Worm (Caenorhabditis elegans) whole organism, dauer: ENCODE results near the gene Y82E9BL.19.

Experiments used
- unc-62 ChIP-seq: sonication (generic microtip); optimal IDR thresholded peaks from 2 replicates; lab custom pipeline; 2017; ENCODE audit warnings: missing biosample characterization, missing genetic modification reagents, missing genetic modification characterization

Y82E9BL.19 gene

DNA sequence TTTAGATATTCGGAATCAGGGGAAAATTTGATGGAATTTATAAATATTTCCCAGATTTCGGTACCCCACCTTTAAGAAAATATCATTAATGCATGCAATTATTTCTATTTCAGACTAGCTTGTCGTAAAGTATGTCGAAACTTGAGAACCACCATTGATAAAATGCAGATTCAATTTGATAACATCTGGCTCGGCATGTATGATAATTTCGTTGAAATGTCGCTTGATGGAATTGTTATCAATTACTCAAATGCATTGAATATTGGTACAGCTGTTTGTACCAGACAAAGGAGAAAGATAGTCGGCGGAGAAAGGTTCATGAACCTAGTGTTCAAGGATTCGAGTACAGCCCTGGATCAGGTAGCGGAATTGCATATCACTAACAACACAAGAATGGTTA is at the start of gene Y82E9BL.19:
Y82E9BL.19 (plus strand) TSS at position 123 of the 400 bp plus-strand sequence.
- no peak for TF ChIP-seq unc-62 (GFP tag; lab: Kevin White, UChicago)

DNA sequence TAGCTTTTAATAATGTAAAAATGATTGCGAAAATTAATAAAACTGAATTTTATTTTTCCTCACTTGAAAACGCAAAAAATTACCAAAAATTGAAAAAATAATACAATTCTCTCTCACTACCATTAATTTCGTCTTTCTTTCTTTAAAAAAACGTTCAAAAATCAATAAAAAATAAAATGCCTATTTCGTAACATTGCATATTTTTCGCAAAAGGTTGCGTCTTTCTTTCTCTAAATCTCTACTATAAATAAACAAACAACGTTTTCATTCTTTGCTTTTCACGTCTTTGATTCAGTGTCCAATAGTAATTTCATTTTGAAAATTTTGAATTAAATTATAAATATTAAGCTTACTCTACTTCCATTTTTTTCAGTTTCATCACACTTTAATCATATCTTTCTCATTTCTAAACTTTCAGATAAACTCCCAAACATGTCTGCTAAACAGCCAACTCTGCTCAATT is 47.2 kb upstream of the Y82E9BL.19 start, which contains the start of gene fbxa-37:
fbxa-37 (plus strand) TSS at position 413 of the 463 bp plus-strand sequence.
- TF ChIP-seq unc-62 (GFP tag; lab: Kevin White, UChicago), result no peak

DNA sequence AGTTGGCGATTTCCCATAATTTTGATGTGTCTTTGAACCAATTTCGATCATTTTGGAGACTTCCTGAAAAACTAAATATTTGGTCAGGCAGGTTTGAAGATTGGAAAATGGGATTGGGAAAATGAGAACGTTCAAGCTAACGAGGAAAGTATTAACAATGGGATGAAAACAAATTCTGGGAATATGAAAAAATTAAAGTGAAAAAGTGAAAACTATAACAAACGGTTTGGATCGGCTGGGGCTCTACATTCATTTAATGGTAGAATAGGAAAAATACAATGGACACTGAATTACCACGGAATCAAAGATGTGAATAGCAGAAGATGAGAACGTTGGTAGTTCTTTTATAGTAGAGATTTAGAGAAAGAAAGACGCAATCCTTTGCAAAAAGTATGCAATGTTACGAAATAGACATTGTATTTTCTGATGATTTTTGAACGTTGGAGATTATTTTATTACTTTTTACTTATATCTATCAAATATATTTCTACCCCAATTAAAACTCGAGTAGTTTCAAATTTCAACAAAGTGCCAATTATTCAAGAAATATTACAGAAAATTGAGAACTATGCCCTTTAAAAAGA is 43.3 kb upstream of the Y82E9BL.19 start, which contains the start of gene fbxa-50:
fbxa-50 (minus strand) TSS at position 51 of the 584 bp plus-strand sequence.
- no peak for TF ChIP-seq unc-62 (GFP tag; lab: Kevin White, UChicago)

DNA sequence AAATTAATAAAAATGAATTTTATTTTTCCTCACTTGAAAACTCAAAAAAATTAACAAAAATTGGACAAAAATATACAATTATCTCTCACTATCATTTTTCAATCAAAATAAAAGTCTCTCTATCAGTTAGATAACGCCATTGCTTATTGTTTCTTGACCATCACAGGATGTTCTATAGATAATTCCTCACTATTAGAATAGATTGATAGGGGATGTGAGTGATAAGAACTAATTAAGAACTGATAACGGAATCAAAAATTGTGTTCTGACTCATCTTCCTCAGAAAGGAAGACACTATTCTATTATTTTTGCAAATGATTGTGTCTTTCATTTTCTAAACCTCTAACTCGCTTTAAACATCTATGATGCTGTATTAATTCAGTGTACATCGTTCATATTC is 42.7 kb upstream of the Y82E9BL.19 start:
- TF ChIP-seq unc-62 (GFP tag; lab: Kevin White, UChicago), result no peak

DNA sequence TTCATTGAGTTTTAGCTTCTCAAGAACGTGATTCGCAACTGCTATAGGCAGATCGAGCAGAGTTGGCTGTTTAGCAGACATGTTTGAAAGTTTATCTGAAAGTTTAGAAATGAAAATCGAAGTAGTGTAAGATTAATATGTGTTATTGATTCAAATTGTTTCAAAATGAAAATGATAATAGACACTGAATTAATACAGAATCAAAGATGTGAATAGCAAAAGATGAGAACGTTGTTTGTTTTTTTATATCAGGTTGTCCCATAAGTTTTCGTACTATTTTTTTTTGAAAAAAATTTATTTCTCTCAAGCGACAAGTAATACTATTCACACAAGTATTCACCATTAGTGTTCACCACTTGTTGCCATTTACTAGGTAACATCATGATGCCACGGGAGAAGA is 38.7 kb upstream of the Y82E9BL.19 start, which contains the start of gene fbxa-36:
fbxa-36 (minus strand) TSS at position 101 of the 400 bp plus-strand sequence.
- TF ChIP-seq unc-62 (GFP tag; lab: Kevin White, UChicago), result no peak

DNA sequence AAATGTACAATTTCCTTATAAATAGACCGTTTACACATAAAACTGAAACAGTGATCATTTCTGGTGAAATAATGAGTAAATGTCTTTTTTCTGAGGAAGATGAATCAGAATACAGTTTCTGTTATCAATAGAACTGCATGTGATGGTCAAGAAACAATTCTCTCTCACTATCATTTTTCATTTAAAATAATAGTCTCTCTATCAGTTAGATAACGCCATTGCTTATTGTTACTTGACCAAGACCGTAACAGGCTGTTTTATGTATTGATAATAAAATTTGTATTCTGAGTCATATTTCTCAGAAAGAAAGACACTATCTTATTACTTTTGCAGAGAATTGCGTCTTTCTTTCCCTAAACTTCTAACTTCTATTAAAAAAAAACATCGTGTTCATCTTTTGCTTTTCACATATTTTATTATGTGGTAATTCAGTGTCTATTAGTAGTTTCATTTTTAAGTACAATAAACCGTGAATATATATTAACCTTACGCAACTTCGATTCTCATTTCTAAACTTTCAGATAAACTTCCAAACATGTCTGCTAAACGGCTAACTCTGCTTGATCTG is 36.6 kb upstream of the Y82E9BL.19 start, which contains the start of gene fbxa-35:
fbxa-35 (plus strand) TSS at position 518 of the 568 bp plus-strand sequence.
- no peak for TF ChIP-seq unc-62 (GFP tag; lab: Kevin White, UChicago)

DNA sequence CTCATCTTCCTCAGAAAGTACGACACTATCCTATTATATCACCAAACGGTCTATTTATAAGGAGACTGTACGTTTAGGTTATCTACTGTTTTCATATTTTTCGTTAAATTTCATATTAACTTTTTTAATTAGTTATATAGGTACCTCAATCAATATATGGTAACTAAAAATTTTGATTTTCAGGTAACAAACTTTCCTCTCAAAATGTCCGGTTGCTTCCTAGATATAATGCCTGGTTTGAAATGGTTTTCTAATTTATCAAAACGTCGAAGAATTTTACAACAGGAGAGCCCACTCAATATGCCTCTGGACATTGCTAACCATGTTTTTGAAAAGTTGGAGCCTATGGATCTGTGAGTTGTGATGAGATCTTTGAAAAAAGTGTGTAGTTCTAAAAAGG is 34.2 kb upstream of the Y82E9BL.19 start, which contains the start of gene fbxa-28:
fbxa-28 (plus strand) TSS at position 301 of the 400 bp plus-strand sequence.
- TF ChIP-seq unc-62 (GFP tag; lab: Kevin White, UChicago), result no peak

DNA sequence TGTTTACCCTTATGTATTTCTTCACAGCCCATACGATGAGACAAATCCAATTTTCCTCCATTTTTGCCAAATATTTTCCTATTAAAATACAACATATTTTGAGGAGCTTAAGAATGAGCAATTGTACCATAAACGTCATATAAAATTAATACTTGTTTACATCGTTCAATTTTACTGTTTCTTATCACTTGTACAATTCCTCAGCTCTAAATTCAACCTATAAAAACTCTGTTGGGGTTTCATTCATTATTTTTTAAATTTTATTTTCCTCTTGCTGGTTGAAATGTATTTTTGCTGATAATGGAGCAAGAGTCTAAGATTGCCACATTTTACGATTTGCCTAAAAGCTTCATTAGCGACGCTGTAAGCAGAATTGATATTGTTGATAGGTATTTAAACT is 28.4 kb upstream of the Y82E9BL.19 start, which contains the start of gene fbxa-75:
fbxa-75 (plus strand) TSS at position 301 of the 400 bp plus-strand sequence.
- no peak for TF ChIP-seq unc-62 (GFP tag; lab: Kevin White, UChicago)

DNA sequence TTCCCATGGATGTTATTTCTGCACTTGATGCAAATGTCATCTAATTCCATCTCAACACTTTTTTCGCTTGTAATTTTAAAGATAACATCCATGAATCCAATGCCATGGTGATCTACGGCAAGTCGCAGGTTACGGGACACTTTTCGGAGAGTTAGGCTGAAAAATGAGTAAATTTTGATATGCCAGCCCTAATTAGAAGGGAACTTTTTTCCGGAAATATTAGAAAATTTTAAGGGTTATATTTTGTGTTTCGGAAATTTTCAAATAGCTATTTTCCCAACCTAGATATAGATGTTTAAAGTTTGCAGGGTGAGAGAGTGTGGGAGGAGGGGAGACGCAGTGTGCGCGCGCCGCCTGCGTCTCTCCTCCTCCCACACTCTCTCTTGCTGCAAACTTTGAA is 24.5 kb upstream of the Y82E9BL.19 start:
- no peak for TF ChIP-seq unc-62 (GFP tag; lab: Kevin White, UChicago)

DNA sequence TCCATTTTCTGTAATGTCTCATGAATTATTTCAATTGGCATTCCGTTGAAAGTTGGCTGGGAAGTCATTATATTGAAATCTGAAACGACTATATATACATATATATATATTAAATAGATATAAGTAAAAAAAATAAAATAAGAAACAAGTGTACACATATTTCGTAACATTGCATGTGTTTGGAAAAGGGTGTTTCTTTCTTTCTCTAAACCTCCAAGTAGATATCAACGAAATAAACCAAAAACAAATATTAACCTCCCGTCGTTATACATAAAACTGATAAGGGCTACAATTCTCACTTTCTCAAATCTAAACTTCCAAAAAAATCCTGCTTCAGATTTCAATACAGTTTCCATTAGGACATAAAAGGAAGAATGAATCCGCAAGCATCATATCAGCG is 23.6 kb upstream of the Y82E9BL.19 start, which contains the start of gene fbxa-79:
fbxa-79 (minus strand) TSS at position 86 of the 400 bp plus-strand sequence.
- TF ChIP-seq unc-62 (GFP tag; lab: Kevin White, UChicago), result no peak

DNA sequence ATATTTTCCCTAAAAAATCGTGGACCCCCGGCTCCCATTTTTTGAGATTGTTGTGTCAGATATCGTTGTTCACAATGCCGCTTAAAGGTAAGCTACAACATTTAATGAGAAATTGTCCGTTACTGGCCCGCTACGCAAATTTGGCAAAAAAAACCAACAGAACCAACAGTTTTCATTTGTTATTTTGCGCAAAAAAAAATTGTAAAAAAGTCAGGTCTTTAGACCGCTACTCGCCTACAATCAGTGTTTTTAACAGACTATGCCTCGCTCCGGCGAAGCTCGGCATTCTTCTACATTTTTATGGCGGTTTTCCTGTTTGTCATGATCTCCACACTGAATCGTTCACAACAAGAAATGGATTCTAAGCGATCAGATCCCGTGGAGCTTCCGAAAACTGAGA is 22.9 kb upstream of the Y82E9BL.19 start, which contains the start of gene Y82E9BL.12:
Y82E9BL.12 (plus strand) TSS at position 301 of the 400 bp plus-strand sequence.
- no peak for TF ChIP-seq unc-62 (GFP tag; lab: Kevin White, UChicago)

DNA sequence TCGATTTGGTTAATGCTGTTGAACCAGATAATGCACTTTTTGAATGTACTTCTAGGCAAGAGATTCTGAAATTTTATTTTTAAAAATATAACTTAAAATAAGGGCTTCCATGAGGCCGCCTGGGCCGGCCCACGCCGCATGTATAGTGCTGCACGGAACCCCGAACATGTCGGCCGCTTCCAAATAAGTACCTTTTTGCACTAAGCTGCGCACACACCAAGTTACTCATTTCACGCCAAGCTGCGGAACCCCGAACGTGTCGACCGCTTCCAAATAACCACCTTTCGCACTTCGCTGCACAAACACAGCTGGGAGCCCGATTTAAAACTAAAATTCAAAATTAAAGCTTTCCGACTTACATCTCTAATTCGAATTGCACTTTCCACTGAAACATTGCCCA is 20.4 kb upstream of the Y82E9BL.19 start:
- TF ChIP-seq unc-62 (GFP tag; lab: Kevin White, UChicago), result no peak

DNA sequence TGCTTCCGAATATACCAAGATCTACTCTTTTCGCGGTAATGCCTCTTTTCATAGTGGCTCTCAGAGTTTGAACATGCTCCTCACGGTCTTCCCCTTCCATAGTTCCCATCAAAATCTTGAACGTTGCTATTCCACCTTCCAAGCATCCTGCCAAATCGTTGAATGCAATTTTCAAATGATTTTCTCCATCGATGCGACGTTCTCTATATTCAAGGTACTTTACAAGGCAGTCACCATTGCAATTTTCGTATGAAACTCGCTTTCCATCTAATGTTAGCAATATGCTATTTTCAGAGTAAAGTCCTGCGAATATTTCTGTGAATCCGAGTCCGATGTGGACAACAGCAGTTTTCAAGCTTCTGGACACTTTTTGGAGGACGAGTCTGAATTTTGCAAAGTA is 17.5 kb upstream of the Y82E9BL.19 start:
- no peak for TF ChIP-seq unc-62 (GFP tag; lab: Kevin White, UChicago)

DNA sequence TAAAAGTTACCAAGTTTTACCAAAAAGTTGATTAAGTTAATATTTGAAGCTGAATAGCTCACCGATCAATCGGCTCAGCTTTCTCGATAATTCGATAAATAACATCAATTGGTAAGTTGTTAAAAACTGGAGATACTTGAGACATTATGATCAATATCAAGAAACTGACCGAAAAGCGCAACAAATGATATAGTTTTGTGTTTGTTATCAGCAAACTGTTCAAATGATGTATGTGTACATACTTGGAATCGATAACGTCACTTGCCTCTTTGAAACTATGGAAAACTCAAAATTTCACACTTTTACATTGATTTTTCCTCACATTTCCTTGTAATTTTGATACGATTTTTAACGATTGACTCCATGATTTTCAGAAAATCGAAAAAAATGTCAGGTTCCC is 16.8 kb upstream of the Y82E9BL.19 start, which contains the start of the genes fbxa-80 and fbxa-19:
fbxa-80 (minus strand) TSS at position 173 of the 400 bp plus-strand sequence.
fbxa-19 (plus strand) TSS at position 364 of the 400 bp plus-strand sequence.
- no peak for TF ChIP-seq unc-62 (GFP tag; lab: Kevin White, UChicago)

DNA sequence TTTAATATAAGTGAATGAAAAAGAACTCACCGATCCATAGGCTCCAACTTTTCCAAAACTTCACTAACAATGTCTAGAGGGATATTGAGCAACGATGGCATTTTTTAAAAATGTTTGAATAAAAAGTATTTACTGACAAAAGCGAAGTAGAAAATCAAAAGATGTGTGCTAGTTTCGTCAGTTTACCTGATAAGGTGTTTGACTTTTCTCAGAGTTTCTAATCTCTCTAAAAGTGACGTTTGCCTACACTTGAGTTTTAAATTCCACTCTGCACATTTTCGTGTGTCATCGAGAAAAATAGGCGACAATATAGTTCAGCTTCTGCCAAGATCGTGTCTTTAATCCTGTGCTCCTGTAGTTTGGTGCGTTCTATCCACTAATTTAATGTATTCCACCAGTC is 10.3 kb upstream of the Y82E9BL.19 start, which contains the start of gene fbxa-15:
fbxa-15 (minus strand) TSS at position 101 of the 400 bp plus-strand sequence.
- TF ChIP-seq unc-62 (GFP tag; lab: Kevin White, UChicago), result no peak

DNA sequence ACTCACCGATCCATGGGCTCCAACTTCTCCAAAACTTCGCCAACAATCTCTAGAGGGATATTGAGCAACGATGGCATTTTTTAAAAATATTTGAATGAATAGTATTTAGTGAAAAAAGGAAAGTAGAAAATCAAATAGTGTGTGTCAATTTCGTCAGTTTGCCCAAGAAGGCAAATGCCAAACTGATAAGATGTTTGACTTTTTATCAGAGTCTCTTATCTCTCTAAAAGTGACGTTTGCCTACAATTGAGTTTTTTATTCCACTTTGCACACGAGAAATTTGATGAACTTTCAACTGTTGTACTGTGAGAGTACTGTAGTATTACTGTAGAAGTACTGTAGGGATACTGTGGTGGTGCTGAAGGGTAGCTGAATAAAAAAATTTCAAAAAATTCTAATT is 8.3 kb upstream of the Y82E9BL.19 start:
- no peak for TF ChIP-seq unc-62 (GFP tag; lab: Kevin White, UChicago)
